Fruit fly (Drosophila melanogaster) whole organism, pupa: Measurements from ENCODE around the gene Acsf2.

Source experiments
- CG10348 ChIP-seq: fragments of 200-800 bp; sonication (Bioruptor generic); IDR thresholded peaks from 2 replicates; pipeline ENCODE4 v1.3.6; 2022; ENCODE audit warnings: missing biosample characterization, missing genetic modification characterization
- CG14655 ChIP-seq: fragments of 200-800 bp; sonication (Bioruptor generic); optimal IDR thresholded peaks from 3 replicates; lab custom pipeline; 2017; ENCODE audit warnings: mild to moderate bottlenecking, missing biosample characterization, missing genetic modification reagents, missing genetic modification characterization
- CG15710 ChIP-seq: fragments of 200-800 bp; sonication (Bioruptor generic); optimal IDR thresholded peaks from 2 replicates; lab custom pipeline; 2018; ENCODE audit warnings: missing biosample characterization, mild to moderate bottlenecking, missing genetic modification characterization, moderate library complexity
- CG8301 ChIP-seq: fragments of 200-800 bp; sonication (Bioruptor generic); optimal IDR thresholded peaks from 2 replicates; lab custom pipeline; 2018; ENCODE audit warnings: missing biosample characterization, mild to moderate bottlenecking, missing genetic modification characterization
- CG9948 ChIP-seq: fragments of 200-800 bp; sonication (Bioruptor generic); optimal IDR thresholded peaks from 2 replicates; lab custom pipeline; 2018; ENCODE audit warnings: missing biosample characterization, mild to moderate bottlenecking, missing genetic modification characterization, moderate library complexity
- Pif1B ChIP-seq: fragments of 200-800 bp; sonication (Bioruptor generic); optimal IDR thresholded peaks from 3 replicates; lab custom pipeline; 2016; ENCODE audit warnings: missing biosample characterization, missing genetic modification characterization
- Snoo ChIP-seq: fragments of 200-800 bp; sonication (Bioruptor generic); optimal IDR thresholded peaks from 3 replicates; lab custom pipeline; 2017; ENCODE audit warnings: missing biosample characterization, mild to moderate bottlenecking, missing genetic modification characterization, inconsistent platforms
- gl ChIP-seq: fragments of 200-800 bp; sonication (Bioruptor generic); optimal IDR thresholded peaks from 2 replicates; lab custom pipeline; 2018; ENCODE audit warnings: missing biosample characterization, mild to moderate bottlenecking, missing genetic modification characterization
- rn ChIP-seq: fragments of 200-800 bp; sonication (Bioruptor generic); IDR thresholded peaks from 2 replicates; pipeline ENCODE4 v1.3.6; 2022; ENCODE audit warnings: missing biosample characterization, missing genetic modification characterization

dm6 chr2L:5300785-5301616, 41.0 kb downstream of the Acsf2 start:
- TF ChIP-seq CG15710 (tag; lab: Kevin White, UChicago) = no peak
- no peak for TF ChIP-seq rn (GFP tag; lab: Robert Waterston, UW)
- no peak for TF ChIP-seq CG8301
- no peak for TF ChIP-seq CG14655
- no peak for TF ChIP-seq CG9948 (tag; lab: Kevin White, UChicago)
- peak; percentile 4 for TF ChIP-seq Pif1B (GFP tag; lab: Kevin White, UChicago)
- no peak for TF ChIP-seq Snoo (tag; lab: Kevin White, UChicago)
- TF ChIP-seq CG10348 (GFP tag; lab: Robert Waterston, UW) = no peak
- no peak for TF ChIP-seq gl (tag; lab: Kevin White, UChicago)
